Fruit fly (Drosophila melanogaster) whole organism, embryonic: ENCODE measurements around the gene CG15336.
A peak's percentile ranks its signal among the peaks of the same experiment; 100 is the strongest.

Experiments used
- Aef1 ChIP-seq: fragments of 200-800 bp; sonication (Bioruptor generic); IDR thresholded peaks from 3 replicates; pipeline ENCODE4 v1.3.6; 2022; ENCODE audit warnings: missing biosample characterization, missing genetic modification characterization
- B-H1 ChIP-seq: fragments of 200-800 bp; sonication (Bioruptor generic); IDR thresholded peaks from 3 replicates; pipeline ENCODE4 v1.3.6; 2022; ENCODE audit warnings: missing biosample characterization, missing genetic modification characterization
- Bdp1 ChIP-seq: fragments of 200-800 bp; sonication (Bioruptor generic); optimal IDR thresholded peaks from 3 replicates; lab custom pipeline; 2016; ENCODE audit warnings: missing biosample characterization, missing genetic modification characterization
- CG11695 ChIP-seq: fragments of 200-800 bp; sonication (Bioruptor generic); IDR thresholded peaks from 3 replicates; pipeline ENCODE4 v1.3.6; 2022; ENCODE audit warnings: missing biosample characterization, missing genetic modification characterization
- CG12236 ChIP-seq: fragments of 200-800 bp; sonication (Bioruptor generic); optimal IDR thresholded peaks from 2 replicates; lab custom pipeline; 2016; ENCODE audit warnings: missing biosample characterization, missing genetic modification characterization
- CG12744 ChIP-seq: fragments of 200-800 bp; sonication (Bioruptor generic); optimal IDR thresholded peaks from 2 replicates; lab custom pipeline; 2016; ENCODE audit warnings: missing biosample characterization, missing genetic modification characterization
- CG13287 ChIP-seq: fragments of 200-800 bp; sonication (Bioruptor generic); IDR thresholded peaks from 2 replicates; pipeline ENCODE4 v1.3.6; 2022; ENCODE audit warnings: missing biosample characterization, missing genetic modification characterization; ENCODE audit not compliant: partially characterized antibody
- CG13894 ChIP-seq: fragments of 200-800 bp; sonication (Bioruptor generic); optimal IDR thresholded peaks from 3 replicates; lab custom pipeline; 2018; ENCODE audit warnings: missing biosample characterization, mild to moderate bottlenecking, missing genetic modification characterization, moderate library complexity
- CG17359 ChIP-seq: fragments of 200-800 bp; sonication (Bioruptor generic); optimal IDR thresholded peaks from 3 replicates; lab custom pipeline; 2018; ENCODE audit warnings: missing biosample characterization, mild to moderate bottlenecking, missing genetic modification characterization, moderate library complexity
- CG17829 ChIP-seq: fragments of 200-800 bp; optimal IDR thresholded peaks from 2 replicates; lab custom pipeline; 2019; ENCODE audit warnings: missing biosample characterization, mild to moderate bottlenecking, missing genetic modification characterization, moderate library complexity
- CG18011 ChIP-seq: fragments of 200-800 bp; sonication (Bioruptor generic); optimal IDR thresholded peaks from 2 replicates; lab custom pipeline; 2017; ENCODE audit warnings: missing biosample characterization, missing genetic modification characterization, mild to moderate bottlenecking, moderate library complexity, missing genotype
- CG18262 ChIP-seq: fragments of 200-800 bp; optimal IDR thresholded peaks from 3 replicates; lab custom pipeline; 2019; ENCODE audit warnings: missing biosample characterization, mild to moderate bottlenecking, missing genetic modification characterization, moderate library complexity
- CG2712 ChIP-seq: fragments of 200-800 bp; optimal IDR thresholded peaks from 3 replicates; lab custom pipeline; 2019; ENCODE audit warnings: missing biosample characterization, mild to moderate bottlenecking, missing genetic modification characterization, moderate library complexity
- CG2875 ChIP-seq: fragments of 200-800 bp; sonication (Bioruptor generic); optimal IDR thresholded peaks from 2 replicates; lab custom pipeline; 2017; ENCODE audit warnings: missing biosample characterization, mild to moderate bottlenecking, missing genetic modification characterization, missing genetic modification reagents
- CG33213 ChIP-seq: fragments of 200-800 bp; sonication (Bioruptor generic); optimal IDR thresholded peaks from 3 replicates; lab custom pipeline; 2016; ENCODE audit warnings: missing biosample characterization, missing genetic modification characterization
- CG3995 ChIP-seq: fragments of 200-800 bp; sonication (Bioruptor generic); optimal IDR thresholded peaks from 3 replicates; lab custom pipeline; 2016; ENCODE audit warnings: missing biosample characterization, missing genetic modification characterization
- CG4282 ChIP-seq: fragments of 200-800 bp; sonication (Bioruptor generic); optimal IDR thresholded peaks from 2 replicates; lab custom pipeline; 2016; ENCODE audit warnings: missing biosample characterization, missing genetic modification characterization
- CG4404 ChIP-seq: fragments of 200-800 bp; sonication (Bioruptor generic); IDR thresholded peaks from 2 replicates; pipeline ENCODE4 v1.3.6; 2022; ENCODE audit warnings: missing biosample characterization, missing genetic modification characterization
- CG4617 ChIP-seq: fragments of 200-800 bp; sonication (Bioruptor generic); optimal IDR thresholded peaks from 3 replicates; lab custom pipeline; 2016; ENCODE audit warnings: missing biosample characterization, missing genetic modification characterization, borderline replicate concordance
- CG5245 ChIP-seq: fragments of 200-800 bp; sonication (Bioruptor generic); optimal IDR thresholded peaks from 3 replicates; lab custom pipeline; 2016; ENCODE audit warnings: missing biosample characterization, missing genetic modification characterization
- CG7271 ChIP-seq: fragments of 200-800 bp; sonication (Bioruptor generic); optimal IDR thresholded peaks from 2 replicates; lab custom pipeline; 2018; ENCODE audit warnings: missing biosample characterization, mild to moderate bottlenecking, missing genetic modification characterization, moderate library complexity
- CG8924 ChIP-seq: fragments of 200-800 bp; optimal IDR thresholded peaks from 3 replicates; lab custom pipeline; 2019; ENCODE audit warnings: missing biosample characterization, mild to moderate bottlenecking, missing genetic modification characterization, moderate library complexity
- CG9876 ChIP-seq: fragments of 200-800 bp; sonication (Bioruptor generic); optimal IDR thresholded peaks from 2 replicates; lab custom pipeline; 2016; ENCODE audit warnings: missing biosample characterization, missing genetic modification characterization
- Camta ChIP-seq: fragments of 200-800 bp; sonication (Bioruptor generic); optimal IDR thresholded peaks from 2 replicates; lab custom pipeline; 2016; ENCODE audit warnings: missing biosample characterization, missing genetic modification characterization
- Doc2 ChIP-seq: fragments of 200-800 bp; sonication (Bioruptor generic); IDR thresholded peaks from 2 replicates; pipeline ENCODE4 v1.3.6; 2022; ENCODE audit warnings: missing biosample characterization, missing genetic modification characterization
- E2f2 ChIP-seq: fragments of 200-800 bp; sonication (Bioruptor generic); IDR thresholded peaks from 2 replicates; pipeline ENCODE4 v1.3.6; 2022; ENCODE audit warnings: missing biosample characterization, missing genetic modification characterization
- H15 ChIP-seq: fragments of 200-800 bp; sonication (Bioruptor generic); IDR thresholded peaks from 3 replicates; pipeline ENCODE4 v1.3.6; 2022; ENCODE audit warnings: missing biosample characterization, missing genetic modification characterization
- Hr3 ChIP-seq: fragments of 200-800 bp; sonication (Bioruptor generic); optimal IDR thresholded peaks from 3 replicates; lab custom pipeline; 2016; ENCODE audit warnings: missing biosample characterization, missing genetic modification characterization
- Lpt ChIP-seq: fragments of >200 bp; optimal IDR thresholded peaks from 2 replicates; lab custom pipeline; 2018; ENCODE audit warnings: missing biosample characterization, missing genetic modification characterization
- Rx ChIP-seq: fragments of 200-800 bp; sonication (Bioruptor generic); IDR thresholded peaks from 2 replicates; pipeline ENCODE4 v1.3.6; 2022; ENCODE audit warnings: missing biosample characterization, missing genetic modification characterization
- Side ChIP-seq: fragments of 200-800 bp; sonication (Bioruptor generic); optimal IDR thresholded peaks from 2 replicates; lab custom pipeline; 2016; ENCODE audit warnings: missing biosample characterization, missing genetic modification characterization
- Tbp ChIP-seq: fragments of >200 bp; optimal IDR thresholded peaks from 2 replicates; lab custom pipeline; 2018; ENCODE audit warnings: missing biosample characterization, missing genetic modification characterization
- ab ChIP-seq: fragments of 200-800 bp; sonication (Bioruptor generic); optimal IDR thresholded peaks from 2 replicates; lab custom pipeline; 2016; ENCODE audit warnings: missing biosample characterization, missing genetic modification characterization
- ara ChIP-seq: fragments of 200-800 bp; sonication (Bioruptor generic); IDR thresholded peaks from 2 replicates; pipeline ENCODE4 v1.3.6; 2022; ENCODE audit warnings: missing biosample characterization, missing genetic modification characterization
- bcd ChIP-seq: fragments of 200-800 bp; sonication (Bioruptor generic); optimal IDR thresholded peaks from 2 replicates; lab custom pipeline; 2017; ENCODE audit warnings: missing biosample characterization, mild to moderate bottlenecking, missing genetic modification characterization
- esg ChIP-seq: fragments of 200-800 bp; sonication (Bioruptor generic); conservative IDR thresholded peaks from 2 replicates; pipeline ENCODE4 v1.3.6; 2022; ENCODE audit warnings: missing biosample characterization, missing genetic modification characterization
- eyg ChIP-seq: fragments of 200-800 bp; sonication (Bioruptor generic); optimal IDR thresholded peaks from 3 replicates; lab custom pipeline; 2016; ENCODE audit warnings: missing biosample characterization, missing genetic modification characterization
- fd3F ChIP-seq: fragments of 200-800 bp; sonication (Bioruptor generic); optimal IDR thresholded peaks from 2 replicates; lab custom pipeline; 2018; ENCODE audit warnings: missing biosample characterization, mild to moderate bottlenecking, missing genetic modification characterization, moderate library complexity
- gfzf ChIP-seq: fragments of 200-800 bp; sonication (Bioruptor generic); optimal IDR thresholded peaks from 2 replicates; lab custom pipeline; 2016; ENCODE audit warnings: missing biosample characterization, mild to moderate bottlenecking, missing genetic modification characterization, moderate library complexity
- her ChIP-seq: fragments of 200-800 bp; sonication (Bioruptor generic); optimal IDR thresholded peaks from 2 replicates; lab custom pipeline; 2016; ENCODE audit warnings: missing biosample characterization, missing genetic modification characterization
- insv ChIP-seq, 2 experiments: fragments of 200-800 bp; sonication (Bioruptor generic); optimal IDR thresholded peaks; 3 replicates each; lab custom pipeline; 2016 to 2018; ENCODE audit warnings: missing biosample characterization in 2 of 2, missing genetic modification characterization in 2 of 2
- jigr1 ChIP-seq: fragments of 200-800 bp; sonication (Bioruptor generic); IDR thresholded peaks from 3 replicates; pipeline ENCODE4 v1.3.6; 2022; ENCODE audit warnings: missing biosample characterization, missing genetic modification characterization
- lola ChIP-seq, 3 experiments: fragments of >200 bp in 2 of 3; fragments of 200-800 bp in 1 of 3; sonication (Bioruptor generic) in 1 of 3; optimal IDR thresholded peaks; 2 replicates each; lab custom pipeline; 2017 to 2019; ENCODE audit warnings: missing biosample characterization in 3 of 3, missing genetic modification characterization in 3 of 3, mild to moderate bottlenecking in 1 of 3, moderate library complexity in 1 of 3
- oc ChIP-seq: fragments of 200-800 bp; sonication (Bioruptor generic); optimal IDR thresholded peaks from 2 replicates; lab custom pipeline; 2018; ENCODE audit warnings: missing biosample characterization, mild to moderate bottlenecking, missing genetic modification characterization, moderate library complexity
- p53 ChIP-seq: fragments of 200-800 bp; sonication (Bioruptor generic); optimal IDR thresholded peaks from 2 replicates; lab custom pipeline; 2016; ENCODE audit warnings: missing biosample characterization, missing genetic modification characterization
- pzg ChIP-seq: fragments of 200-800 bp; sonication (Bioruptor generic); optimal IDR thresholded peaks from 3 replicates; lab custom pipeline; 2018; ENCODE audit warnings: missing biosample characterization, mild to moderate bottlenecking, missing genetic modification characterization, moderate library complexity
- ro ChIP-seq: fragments of 200-800 bp; sonication (Bioruptor generic); IDR thresholded peaks from 2 replicates; pipeline ENCODE4 v1.3.6; 2022; ENCODE audit warnings: missing biosample characterization, missing genetic modification characterization
- sim ChIP-seq: fragments of 200-800 bp; sonication (Bioruptor generic); IDR thresholded peaks from 2 replicates; pipeline ENCODE4 v1.3.6; 2022; ENCODE audit warnings: missing biosample characterization, missing genetic modification characterization
- tll ChIP-seq, 2 experiments: fragments of 200-800 bp in 1 of 2; fragments of >200 bp in 1 of 2; sonication (Bioruptor generic) in 1 of 2; optimal IDR thresholded peaks; 2 replicates each; lab custom pipeline; 2017 to 2019; ENCODE audit warnings: missing biosample characterization in 2 of 2, missing genetic modification characterization in 2 of 2, mild to moderate bottlenecking in 1 of 2, moderate library complexity in 1 of 2
- z ChIP-seq: fragments of 200-800 bp; sonication (Bioruptor generic); IDR thresholded peaks from 3 replicates; pipeline ENCODE4 v1.3.6; 2022; ENCODE audit warnings: missing biosample characterization, missing genetic modification characterization

The CG15336 gene

dm6 chrX:8101479-8102198 is 46.1 kb upstream of the CG15336 start, which contains the start of gene CG2258 (continued):
- peak; percentile 12 for TF ChIP-seq ab (GFP tag; lab: Kevin White, UChicago)
- peak; percentile 73 for TF ChIP-seq B-H1 (GFP tag; lab: Robert Waterston, UW)
- no peak for TF ChIP-seq Tbp (GFP tag; lab: Kevin White, UChicago)
- peak; percentile 87 for TF ChIP-seq Aef1
- no peak for TF ChIP-seq p53
- peak; percentile 95 for TF ChIP-seq CG17359 (tag; lab: Kevin White, UChicago)
- TF ChIP-seq CG11695 = peak; percentile 80
- TF ChIP-seq Side = no peak
- no peak for TF ChIP-seq insv (GFP tag; optimal IDR thresholded peaks at IDR 0.05; lab: Kevin White, UChicago)
- TF ChIP-seq CG7271 = no peak
- peak; percentile 92 for TF ChIP-seq oc (tag; lab: Kevin White, UChicago)
- TF ChIP-seq pzg = peak; percentile 31
- TF ChIP-seq CG8924 (tag; lab: Kevin White, UChicago) = peak; percentile 86
- TF ChIP-seq CG13894 (tag; lab: Kevin White, UChicago) = peak; percentile 65
- TF ChIP-seq ara (GFP tag; lab: Robert Waterston, UW) = peak; percentile 70
- TF ChIP-seq CG17829 (tag; lab: Kevin White, UChicago) = peak; percentile 87
- peak; percentile 38 for TF ChIP-seq CG3995 (GFP tag; lab: Kevin White, UChicago)
- peak; percentile 76 for TF ChIP-seq CG5245 (GFP tag; lab: Kevin White, UChicago)
- no peak for TF ChIP-seq Camta (GFP tag; lab: Kevin White, UChicago)
- peak; percentile 15 for TF ChIP-seq CG12236 (GFP tag; lab: Kevin White, UChicago)
- peak; percentile 27 for TF ChIP-seq CG18011 (GFP tag; lab: Kevin White, UChicago)
- peak; percentile 66 for TF ChIP-seq CG12744 (GFP tag; lab: Kevin White, UChicago)
- peak; percentile 86 for TF ChIP-seq CG18262 (tag; lab: Kevin White, UChicago)
- peak; percentile 85 for TF ChIP-seq E2f2
- peak; percentile 84 for TF ChIP-seq CG2875 (GFP tag; lab: Kevin White, UChicago)
- TF ChIP-seq CG33213 = peak; percentile 21
- TF ChIP-seq H15 (GFP tag; lab: Robert Waterston, UW) = peak; percentile 84
- peak; percentile 37; the same call in 1 of the 2 replicates for TF ChIP-seq sim (GFP tag; lab: Robert Waterston, UW)
- peak; percentile 66 for TF ChIP-seq her (GFP tag; lab: Kevin White, UChicago)
- TF ChIP-seq lola (GFP tag; optimal IDR thresholded peaks at IDR 0.05; lab: Kevin White, UChicago) = peak in 1 of 3 experiments; percentile 58
- peak; percentile 71 for TF ChIP-seq eyg (GFP tag; lab: Kevin White, UChicago)
- no peak for TF ChIP-seq Lpt (GFP tag; lab: Kevin White, UChicago)
- no peak for TF ChIP-seq tll (GFP tag; optimal IDR thresholded peaks at IDR 0.05; lab: Kevin White, UChicago)
- TF ChIP-seq Bdp1 (GFP tag; lab: Kevin White, UChicago) = peak; percentile 45
- TF ChIP-seq Doc2 = no peak
- TF ChIP-seq Hr3 (GFP tag; lab: Kevin White, UChicago) = peak; percentile 75
- 0 out of 2 replicates have a peak, but pooled peaks have one; percentile 47 for TF ChIP-seq ro (GFP tag; lab: Robert Waterston, UW)
- TF ChIP-seq fd3F (GFP tag; lab: Kevin White, UChicago) = peak; percentile 81
- no peak for TF ChIP-seq z
- TF ChIP-seq CG4617 (GFP tag; lab: Kevin White, UChicago) = peak; percentile 33
- TF ChIP-seq CG4404 (GFP tag; lab: Robert Waterston, UW) = peak; percentile 61
- TF ChIP-seq CG4282 = no peak
- TF ChIP-seq CG13287 = peak; percentile 40; the same call in 1 of the 2 replicates
- peak; percentile 74 for TF ChIP-seq bcd (GFP tag; lab: Kevin White, UChicago)
- peak; percentile 58 for TF ChIP-seq Rx
- TF ChIP-seq jigr1 (GFP tag; lab: Robert Waterston, UW) = peak; percentile 82
- TF ChIP-seq gfzf (GFP tag; lab: Kevin White, UChicago) = peak; percentile 8
- peak; percentile 78 for TF ChIP-seq esg (GFP tag; lab: Robert Waterston, UW)
- peak; percentile 38 for TF ChIP-seq CG9876 (GFP tag; lab: Kevin White, UChicago)
- peak; percentile 88 for TF ChIP-seq CG2712 (tag; lab: Kevin White, UChicago)
